Worm (Caenorhabditis elegans) whole organism, L3 larva: ENCODE data around the gene Y53F4A.2.
A peak's percentile ranks its signal among the peaks of the same experiment; 100 is the strongest.

Source experiments
- R02D3.7 ChIP-seq: fragments of 150-350 bp; optimal IDR thresholded peaks from 2 replicates; lab custom pipeline; 2014; ENCODE audit warnings: missing biosample characterization, missing genetic modification characterization
- ZK546.5 ChIP-seq: sonication (generic microtip); optimal IDR thresholded peaks from 2 replicates; lab custom pipeline; 2017; ENCODE audit warnings: missing biosample characterization, missing genetic modification characterization
- ama-1 ChIP-seq: fragments of 150-350 bp; optimal IDR thresholded peaks from 2 replicates; lab custom pipeline; 2018
- ceh-16 ChIP-seq: sonication (generic microtip); optimal IDR thresholded peaks from 2 replicates; lab custom pipeline; 2017; ENCODE audit warnings: missing biosample characterization, missing genetic modification characterization
- ceh-82 ChIP-seq: fragments of 150-350 bp; optimal IDR thresholded peaks from 2 replicates; lab custom pipeline; 2014; ENCODE audit warnings: missing biosample characterization, missing genetic modification characterization
- daf-12 ChIP-seq: fragments of 150-350 bp; optimal IDR thresholded peaks from 2 replicates; lab custom pipeline; 2014; ENCODE audit warnings: missing biosample characterization, missing genetic modification reagents, missing genetic modification characterization
- elt-1 ChIP-seq: fragments of 150-350 bp; optimal IDR thresholded peaks from 2 replicates; lab custom pipeline; 2014; ENCODE audit warnings: missing biosample characterization, missing genetic modification characterization
- elt-2 ChIP-seq: sonication (generic microtip); optimal IDR thresholded peaks from 2 replicates; lab custom pipeline; 2016; ENCODE audit warnings: missing genetic modification reagents, mild to moderate bottlenecking, missing genetic modification characterization, missing compliant biosample characterization
- elt-3 ChIP-seq, 3 experiments: fragments of 150-350 bp in 1 of 3; sonication (generic microtip) in 2 of 3; optimal IDR thresholded peaks; 2 replicates in 2 of 3; 4 replicates in 1 of 3; lab custom pipeline; 2014 to 2017; ENCODE audit warnings: missing biosample characterization in 3 of 3, missing genetic modification characterization in 3 of 3
- fos-1 ChIP-seq: fragments of 150-350 bp; optimal IDR thresholded peaks from 2 replicates; lab custom pipeline; 2014; ENCODE audit warnings: missing biosample characterization, missing genetic modification characterization
- hmg-11 ChIP-seq: sonication (generic microtip); optimal IDR thresholded peaks from 2 replicates; lab custom pipeline; 2016; ENCODE audit warnings: missing genetic modification characterization, missing compliant biosample characterization
- jun-1 ChIP-seq: fragments of 150-350 bp; optimal IDR thresholded peaks from 2 replicates; lab custom pipeline; 2014; ENCODE audit warnings: missing biosample characterization, missing genetic modification reagents, missing genetic modification characterization
- lin-39 ChIP-seq: fragments of 150-350 bp; optimal IDR thresholded peaks from 2 replicates; lab custom pipeline; 2018; ENCODE audit warnings: missing biosample characterization, missing genetic modification reagents, missing genetic modification characterization
- mdl-1 ChIP-seq: fragments of 150-350 bp; optimal IDR thresholded peaks from 2 replicates; lab custom pipeline; 2014; ENCODE audit warnings: missing biosample characterization, missing genetic modification characterization
- nhr-11 ChIP-seq: fragments of 150-350 bp; optimal IDR thresholded peaks from 2 replicates; lab custom pipeline; 2014; ENCODE audit warnings: missing biosample characterization, missing genetic modification characterization
- nhr-12 ChIP-seq: fragments of 150-350 bp; optimal IDR thresholded peaks from 2 replicates; lab custom pipeline; 2014; ENCODE audit warnings: missing biosample characterization, missing genetic modification characterization
- nhr-23 ChIP-seq: fragments of 150-350 bp; optimal IDR thresholded peaks from 2 replicates; lab custom pipeline; 2014; ENCODE audit warnings: missing biosample characterization, missing genetic modification reagents, missing genetic modification characterization
- nhr-237 ChIP-seq: fragments of 150-350 bp; optimal IDR thresholded peaks from 2 replicates; lab custom pipeline; 2014; ENCODE audit warnings: missing biosample characterization, missing genetic modification characterization
- nhr-25 ChIP-seq: sonication (generic microtip); optimal IDR thresholded peaks from 2 replicates; lab custom pipeline; 2017; ENCODE audit warnings: missing biosample characterization, missing genetic modification characterization
- nhr-67 ChIP-seq: fragments of 150-350 bp; optimal IDR thresholded peaks from 2 replicates; lab custom pipeline; 2014; ENCODE audit warnings: missing biosample characterization, missing genetic modification characterization
- nhr-77 ChIP-seq: fragments of 150-350 bp; optimal IDR thresholded peaks from 2 replicates; lab custom pipeline; 2014; ENCODE audit warnings: missing biosample characterization, missing genetic modification characterization
- pqm-1 ChIP-seq: fragments of 150-350 bp; optimal IDR thresholded peaks from 2 replicates; lab custom pipeline; 2017; ENCODE audit warnings: missing biosample characterization, missing genetic modification characterization, inconsistent platforms
- sea-2 ChIP-seq: fragments of 150-350 bp; sonication (generic microtip); optimal IDR thresholded peaks from 4 replicates; lab custom pipeline; 2014; ENCODE audit warnings: missing biosample characterization, missing genetic modification reagents, missing genetic modification characterization
- snpc-4 ChIP-seq: fragments of 150-350 bp; optimal IDR thresholded peaks from 2 replicates; lab custom pipeline; 2014; ENCODE audit warnings: missing biosample characterization, missing genetic modification characterization
- tbx-2 ChIP-seq: sonication (generic microtip); optimal IDR thresholded peaks from 2 replicates; lab custom pipeline; 2016; ENCODE audit warnings: mild to moderate bottlenecking, missing genetic modification characterization, missing compliant biosample characterization
- unc-39 ChIP-seq: sonication (generic microtip); optimal IDR thresholded peaks from 4 replicates; lab custom pipeline; 2017; ENCODE audit warnings: missing biosample characterization, missing genetic modification characterization
- unc-62 ChIP-seq: fragments of 150-350 bp; sonication (generic microtip); optimal IDR thresholded peaks from 4 replicates; lab custom pipeline; 2014; ENCODE audit warnings: missing biosample characterization, missing genetic modification reagents, missing genetic modification characterization
- zag-1 ChIP-seq: fragments of 150-350 bp; optimal IDR thresholded peaks from 2 replicates; lab custom pipeline; 2014; ENCODE audit warnings: missing biosample characterization, missing genetic modification characterization
- ztf-4 ChIP-seq: fragments of 150-350 bp; optimal IDR thresholded peaks from 2 replicates; lab custom pipeline; 2014; ENCODE audit warnings: missing biosample characterization, missing genetic modification characterization

Gene Y53F4A.2

DNA sequence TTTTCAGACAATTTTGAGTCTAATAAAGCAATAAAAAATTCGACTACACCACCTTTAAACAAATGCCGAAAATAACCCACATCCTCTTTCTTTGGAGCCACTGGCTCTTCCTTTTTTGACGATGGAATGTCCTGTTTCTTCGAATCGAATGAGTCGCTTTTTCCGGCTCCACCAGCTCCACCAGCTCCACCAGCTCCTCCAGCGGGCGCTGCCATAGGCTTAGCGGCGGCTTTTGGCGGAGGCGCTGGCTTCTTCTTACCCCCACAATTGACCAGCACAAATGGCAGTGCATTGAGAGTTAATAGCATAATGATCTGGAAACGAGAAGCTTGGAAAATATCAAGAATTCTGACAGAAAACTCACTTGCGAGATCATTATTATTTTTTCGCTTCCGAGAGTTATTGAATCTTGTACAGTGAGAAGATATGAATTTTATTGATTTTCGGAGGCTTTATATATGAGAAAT, at the start of gene Y53F4A.2:
Y53F4A.2 (minus strand) TSS at position 417 of the 467 bp plus-strand sequence.
- TF ChIP-seq jun-1 (no peak), ztf-4 (tag; lab: Kevin White, UChicago) (no peak), fos-1 (tag; lab: Kevin White, UChicago) (no peak)

DNA sequence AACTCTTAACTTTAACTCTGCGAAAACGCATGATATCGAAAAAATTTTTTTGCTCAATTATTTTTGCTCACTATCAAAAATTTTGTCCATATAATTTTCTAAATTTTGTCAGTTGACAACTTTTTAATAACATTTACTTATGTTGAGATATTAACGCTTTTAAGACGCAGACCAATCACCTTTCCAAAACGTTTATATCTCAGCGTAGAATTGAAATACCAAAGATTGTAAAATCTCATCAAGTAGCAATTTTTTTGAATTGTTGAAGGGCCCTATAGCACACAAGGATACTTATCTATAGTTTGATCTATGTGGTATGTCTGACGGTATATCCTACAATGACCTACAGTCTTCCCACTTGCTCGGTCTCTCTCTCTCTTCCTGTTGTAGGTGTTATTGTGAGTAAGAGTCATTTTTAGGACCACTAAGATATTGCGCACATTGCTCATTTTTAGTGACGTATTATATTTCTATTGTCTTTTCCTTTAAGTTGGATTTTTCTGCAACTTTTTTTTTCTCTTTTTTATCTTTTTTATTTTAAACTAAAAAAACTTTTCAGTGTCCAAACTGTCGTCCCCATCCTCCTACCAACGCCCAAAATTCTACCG, 42.3 kb upstream of the Y53F4A.2 start, which contains the start of gene pde-3:
pde-3 (plus strand) TSS at position 558 of the 608 bp plus-strand sequence.
- TF ChIP-seq sea-2 (GFP tag; lab: Kevin White, UChicago): no peak
- no peak for TF ChIP-seq daf-12
- TF ChIP-seq R02D3.7: no peak
- TF ChIP-seq snpc-4: no peak
- TF ChIP-seq elt-1: no peak
- TF ChIP-seq ama-1 (lab: Kevin White, UChicago): no peak
- no peak for TF ChIP-seq nhr-77 (tag; lab: Kevin White, UChicago)

DNA sequence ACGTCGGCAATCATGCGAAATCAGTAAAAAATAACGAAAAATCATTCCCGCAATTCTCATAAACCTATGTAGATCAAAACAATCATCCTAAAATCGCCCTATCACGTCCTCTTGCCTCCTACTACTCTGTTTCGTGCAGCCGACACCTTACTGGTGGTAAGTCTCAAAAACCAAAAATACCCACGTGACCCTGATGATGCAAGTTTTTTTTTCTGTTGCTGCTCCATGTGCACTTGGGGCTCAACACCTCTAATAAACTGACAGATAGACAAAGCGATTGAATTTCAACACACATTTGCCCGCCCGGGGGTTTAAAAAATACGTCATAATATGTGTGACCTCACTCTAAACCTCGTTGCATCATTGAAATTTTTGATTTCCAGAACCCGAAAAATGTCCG, 39.9 kb upstream of the Y53F4A.2 start:
- peak; percentile 42 for TF ChIP-seq snpc-4
- TF ChIP-seq ceh-82 (tag; lab: Kevin White, UChicago): no peak

DNA sequence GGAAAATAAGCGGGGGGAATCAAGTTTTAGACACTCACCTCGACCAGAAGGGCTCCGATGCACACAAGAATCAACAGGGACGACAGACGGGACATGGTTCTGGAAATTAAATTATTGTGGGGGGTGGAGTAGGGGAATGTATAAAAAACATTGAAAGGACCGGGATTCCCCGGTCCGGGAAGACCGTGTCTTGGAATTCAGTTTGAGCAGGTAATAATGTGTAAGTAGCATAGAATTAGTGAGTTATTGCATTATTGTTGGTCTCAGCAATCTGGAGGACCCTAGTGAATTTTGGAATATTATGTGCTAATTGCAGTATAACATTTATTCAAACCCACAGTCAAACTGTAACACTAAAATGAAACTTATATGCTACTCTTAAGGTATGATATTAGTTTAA, 33.4 kb upstream of the Y53F4A.2 start, which contains the start of gene R03C1.1:
R03C1.1 (minus strand) TSS at position 101 of the 400 bp plus-strand sequence.
- TF ChIP-seq ama-1 (lab: Kevin White, UChicago): no peak
- no peak for TF ChIP-seq unc-62 (GFP tag; lab: Kevin White, UChicago)
- TF ChIP-seq nhr-11: no peak

DNA sequence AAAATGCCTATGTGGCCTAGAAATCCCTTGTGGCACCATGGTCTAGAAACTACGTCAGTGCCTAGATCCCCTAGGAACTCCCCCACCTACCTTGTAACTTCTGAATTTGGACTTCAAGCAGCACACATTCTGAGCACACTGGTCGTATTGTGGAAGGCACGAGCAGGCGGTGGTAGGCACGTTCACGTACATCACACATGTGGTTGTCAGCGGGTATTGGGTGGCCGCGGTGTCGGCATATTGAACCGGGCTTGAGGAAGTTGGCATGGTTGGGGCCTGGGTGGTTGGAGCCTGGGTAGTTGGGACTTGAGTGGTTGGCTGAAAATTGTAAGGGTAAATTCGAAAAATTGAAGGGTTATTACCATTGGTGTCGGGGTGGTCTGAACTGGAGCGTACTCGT, 30.8 kb upstream of the Y53F4A.2 start:
- no peak for TF ChIP-seq fos-1 (tag; lab: Kevin White, UChicago)
- TF ChIP-seq daf-12: no peak
- TF ChIP-seq nhr-237: no peak
- no peak for TF ChIP-seq zag-1 (tag; lab: Kevin White, UChicago)
- no peak for TF ChIP-seq ama-1 (lab: Kevin White, UChicago)
- no peak for TF ChIP-seq nhr-11
- no peak for TF ChIP-seq nhr-67
- TF ChIP-seq nhr-12 (tag; lab: Kevin White, UChicago): no peak
- TF ChIP-seq ceh-16 (tag; lab: Kevin White, UChicago): no peak
- TF ChIP-seq nhr-77 (tag; lab: Kevin White, UChicago): no peak
- no peak for TF ChIP-seq tbx-2 (tag; lab: Kevin White, UChicago)
- no peak for TF ChIP-seq unc-39
- no peak for TF ChIP-seq mdl-1 (tag; lab: Kevin White, UChicago)
- TF ChIP-seq elt-3 (tag; optimal IDR thresholded peaks at IDR 0.05; lab: Kevin White, UChicago): no peak
- TF ChIP-seq elt-2: no peak
- TF ChIP-seq pqm-1 (tag; lab: Kevin White, UChicago): no peak

DNA sequence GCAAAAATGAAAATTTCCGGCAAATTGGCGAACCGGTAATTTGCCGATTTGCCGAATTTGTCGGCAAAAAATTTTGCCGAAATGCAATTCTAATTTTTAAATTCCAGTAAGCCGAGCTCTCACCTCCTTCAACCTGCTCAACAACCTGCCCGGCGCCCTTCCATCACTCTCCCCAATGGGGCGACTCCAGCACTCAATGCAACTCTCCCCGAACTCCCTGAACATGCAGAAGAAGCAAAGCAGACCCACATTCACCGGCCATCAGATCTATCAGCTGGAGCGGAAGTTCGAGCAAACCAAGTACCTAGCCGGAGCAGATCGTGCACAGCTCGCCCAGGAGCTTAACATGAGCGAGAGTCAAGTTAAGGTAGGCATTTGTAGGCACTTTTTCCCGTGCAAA, 27.7 kb upstream of the Y53F4A.2 start:
- TF ChIP-seq lin-39 (tag; lab: Kevin White, UChicago): no peak
- no peak for TF ChIP-seq ztf-4 (tag; lab: Kevin White, UChicago)
- no peak for TF ChIP-seq hmg-11
- TF ChIP-seq daf-12: no peak
- TF ChIP-seq ZK546.5 (tag; lab: Kevin White, UChicago): no peak
- no peak for TF ChIP-seq nhr-23 (tag; lab: Kevin White, UChicago)
- no peak for TF ChIP-seq nhr-25 (tag; lab: Kevin White, UChicago)
- no peak for TF ChIP-seq sea-2 (GFP tag; lab: Kevin White, UChicago)

- no peak for TF ChIP-seq ama-1 (lab: Kevin White, UChicago)
- TF ChIP-seq unc-39: no peak
- TF ChIP-seq nhr-77 (tag; lab: Kevin White, UChicago): no peak
- TF ChIP-seq nhr-11: no peak
- TF ChIP-seq mdl-1 (tag; lab: Kevin White, UChicago): no peak
Observed at ce11 chrII:14903611-14904010, 26.7 kb upstream of the Y53F4A.2 start.
